Fruit fly (Drosophila melanogaster) whole organism, embryonic: ENCODE data around the gene BckdhA.

Experiments used
- B-H1 ChIP-seq: fragments of 200-800 bp; sonication (Bioruptor generic); IDR thresholded peaks from 3 replicates; pipeline ENCODE4 v1.3.6; 2022; ENCODE audit warnings: missing biosample characterization, missing genetic modification characterization
- Bdp1 ChIP-seq: fragments of 200-800 bp; sonication (Bioruptor generic); optimal IDR thresholded peaks from 3 replicates; lab custom pipeline; 2016; ENCODE audit warnings: missing biosample characterization, missing genetic modification characterization
- CG10366 ChIP-seq: fragments of 200-800 bp; sonication (Bioruptor generic); IDR thresholded peaks from 2 replicates; pipeline ENCODE4 v1.3.6; 2022; ENCODE audit warnings: missing biosample characterization, missing genetic modification characterization
- CG11695 ChIP-seq: fragments of 200-800 bp; sonication (Bioruptor generic); IDR thresholded peaks from 3 replicates; pipeline ENCODE4 v1.3.6; 2022; ENCODE audit warnings: missing biosample characterization, missing genetic modification characterization
- CG12299 ChIP-seq: fragments of 200-800 bp; sonication (Bioruptor generic); optimal IDR thresholded peaks from 2 replicates; lab custom pipeline; 2018; ENCODE audit warnings: missing biosample characterization, mild to moderate bottlenecking, missing genetic modification characterization
- CG12942 ChIP-seq: fragments of 200-800 bp; sonication (Bioruptor generic); optimal IDR thresholded peaks from 3 replicates; lab custom pipeline; 2016; ENCODE audit warnings: missing biosample characterization, missing genetic modification characterization
- CG13424 ChIP-seq: fragments of 200-800 bp; sonication (Bioruptor generic); optimal IDR thresholded peaks from 2 replicates; lab custom pipeline; 2019; ENCODE audit warnings: missing biosample characterization, mild to moderate bottlenecking, missing genetic modification characterization, moderate library complexity
- CG13624 ChIP-seq: fragments of 200-800 bp; sonication (Bioruptor generic); optimal IDR thresholded peaks from 2 replicates; lab custom pipeline; 2016; ENCODE audit warnings: missing biosample characterization, missing genetic modification characterization
- CG13894 ChIP-seq: fragments of 200-800 bp; sonication (Bioruptor generic); optimal IDR thresholded peaks from 3 replicates; lab custom pipeline; 2018; ENCODE audit warnings: missing biosample characterization, mild to moderate bottlenecking, missing genetic modification characterization, moderate library complexity
- CG15269 ChIP-seq: fragments of 200-800 bp; sonication (Bioruptor generic); optimal IDR thresholded peaks from 2 replicates; lab custom pipeline; 2018; ENCODE audit warnings: missing biosample characterization, mild to moderate bottlenecking, missing genetic modification characterization, moderate library complexity
- CG15514 ChIP-seq: fragments of 200-800 bp; sonication (Bioruptor generic); optimal IDR thresholded peaks from 3 replicates; lab custom pipeline; 2017; ENCODE audit warnings: missing biosample characterization, missing genetic modification characterization, mild to moderate bottlenecking, moderate library complexity, missing genetic modification reagents
- CG16779 ChIP-seq: fragments of 200-800 bp; sonication (Bioruptor generic); IDR thresholded peaks from 2 replicates; pipeline ENCODE4 v1.3.6; 2022; ENCODE audit warnings: missing biosample characterization, missing genetic modification characterization
- CG17568 ChIP-seq: fragments of 200-800 bp; sonication (Bioruptor generic); optimal IDR thresholded peaks from 2 replicates; lab custom pipeline; 2018; ENCODE audit warnings: missing biosample characterization, mild to moderate bottlenecking, missing genetic modification characterization, moderate library complexity
- CG2889 ChIP-seq: fragments of 200-800 bp; sonication (Bioruptor generic); IDR thresholded peaks from 3 replicates; pipeline ENCODE4 v1.3.6; 2022; ENCODE audit warnings: missing biosample characterization, missing genetic modification characterization
- CG3407 ChIP-seq: fragments of 200-800 bp; sonication (Bioruptor generic); optimal IDR thresholded peaks from 2 replicates; lab custom pipeline; 2018; ENCODE audit warnings: missing biosample characterization, mild to moderate bottlenecking, missing genetic modification characterization
- CG3847 ChIP-seq: fragments of 200-800 bp; sonication (Bioruptor generic); IDR thresholded peaks from 2 replicates; pipeline ENCODE4 v1.3.6; 2022; ENCODE audit warnings: missing biosample characterization, missing genetic modification characterization
- CG4282 ChIP-seq: fragments of 200-800 bp; sonication (Bioruptor generic); optimal IDR thresholded peaks from 2 replicates; lab custom pipeline; 2016; ENCODE audit warnings: missing biosample characterization, missing genetic modification characterization
- CG6813 ChIP-seq: fragments of 200-800 bp; sonication (Bioruptor generic); optimal IDR thresholded peaks from 2 replicates; lab custom pipeline; 2017; ENCODE audit warnings: missing biosample characterization, missing genetic modification characterization, mild to moderate bottlenecking, moderate library complexity, missing genetic modification reagents
- CG6854 ChIP-seq: fragments of 200-800 bp; sonication (Bioruptor generic); optimal IDR thresholded peaks from 3 replicates; lab custom pipeline; 2017; ENCODE audit warnings: missing biosample characterization, mild to moderate bottlenecking, missing genetic modification characterization
- CG7271 ChIP-seq: fragments of 200-800 bp; sonication (Bioruptor generic); optimal IDR thresholded peaks from 2 replicates; lab custom pipeline; 2018; ENCODE audit warnings: missing biosample characterization, mild to moderate bottlenecking, missing genetic modification characterization, moderate library complexity
- CG7786 ChIP-seq: fragments of 200-800 bp; sonication (Bioruptor generic); optimal IDR thresholded peaks from 2 replicates; lab custom pipeline; 2016; ENCODE audit warnings: missing biosample characterization, missing genetic modification characterization
- CG8290 ChIP-seq, 3 experiments: fragments of 200-800 bp; sonication (Bioruptor generic); optimal IDR thresholded peaks; 2 replicates each; lab custom pipeline; 2016 to 2019; ENCODE audit warnings: missing biosample characterization in 3 of 3, missing genetic modification characterization in 3 of 3, mild to moderate bottlenecking in 2 of 3, moderate library complexity in 1 of 3
- CG8359 ChIP-seq: fragments of 200-800 bp; sonication (Bioruptor generic); optimal IDR thresholded peaks from 2 replicates; lab custom pipeline; 2017; ENCODE audit warnings: missing biosample characterization, mild to moderate bottlenecking, missing genetic modification characterization, borderline replicate concordance
- CG8388 ChIP-seq: fragments of 200-800 bp; sonication (Bioruptor generic); optimal IDR thresholded peaks from 2 replicates; lab custom pipeline; 2019; ENCODE audit warnings: missing biosample characterization, mild to moderate bottlenecking, missing genetic modification characterization, moderate library complexity
- CG9797 ChIP-seq: fragments of 200-800 bp; sonication (Bioruptor generic); optimal IDR thresholded peaks from 3 replicates; lab custom pipeline; 2018; ENCODE audit warnings: missing biosample characterization, mild to moderate bottlenecking, missing genetic modification characterization
- ERR ChIP-seq: fragments of 200-800 bp; sonication (Bioruptor generic); optimal IDR thresholded peaks from 2 replicates; lab custom pipeline; 2016; ENCODE audit warnings: missing biosample characterization, missing genetic modification characterization
- Eip74EF ChIP-seq, 2 experiments: fragments of 200-800 bp in 1 of 2; fragments of >200 bp in 1 of 2; sonication (Bioruptor generic) in 1 of 2; optimal IDR thresholded peaks; 2 replicates each; lab custom pipeline; 2017 to 2019; ENCODE audit warnings: missing biosample characterization in 2 of 2, missing genetic modification characterization in 2 of 2, mild to moderate bottlenecking in 1 of 2, moderate library complexity in 1 of 2
- Fer1 ChIP-seq: fragments of 200-800 bp; sonication (Bioruptor generic); optimal IDR thresholded peaks from 2 replicates; lab custom pipeline; 2017; ENCODE audit warnings: missing biosample characterization, mild to moderate bottlenecking, missing genetic modification characterization
- HmgD ChIP-seq: fragments of 200-800 bp; sonication (Bioruptor generic); optimal IDR thresholded peaks from 3 replicates; lab custom pipeline; 2016; ENCODE audit warnings: missing biosample characterization, missing genetic modification characterization
- NFAT ChIP-seq: fragments of 200-800 bp; sonication (Bioruptor generic); IDR thresholded peaks from 2 replicates; pipeline ENCODE4 v1.3.6; 2022; ENCODE audit warnings: missing biosample characterization, missing genetic modification characterization
- Nf-YC ChIP-seq: fragments of 200-800 bp; optimal IDR thresholded peaks from 3 replicates; lab custom pipeline; 2019; ENCODE audit warnings: missing biosample characterization, mild to moderate bottlenecking, missing genetic modification characterization, moderate library complexity
- Spps ChIP-seq: fragments of 200-800 bp; sonication (Bioruptor generic); optimal IDR thresholded peaks from 2 replicates; lab custom pipeline; 2018; ENCODE audit warnings: missing biosample characterization, mild to moderate bottlenecking, missing genetic modification characterization
- Sry-δ ChIP-seq: fragments of 200-800 bp; sonication (Bioruptor generic); optimal IDR thresholded peaks from 2 replicates; lab custom pipeline; 2016; ENCODE audit warnings: missing biosample characterization, missing genetic modification characterization
- Ssrp ChIP-seq: fragments of 200-800 bp; sonication (Bioruptor generic); optimal IDR thresholded peaks from 2 replicates; lab custom pipeline; 2018; ENCODE audit warnings: missing biosample characterization, mild to moderate bottlenecking, missing genetic modification characterization, moderate library complexity
- Taf1 ChIP-seq: fragments of 200-800 bp; sonication (Bioruptor generic); IDR thresholded peaks from 2 replicates; pipeline ENCODE4 v1.3.6; 2022; ENCODE audit warnings: missing biosample characterization, missing genetic modification characterization
- Usf ChIP-seq: fragments of 200-800 bp; sonication (Bioruptor generic); optimal IDR thresholded peaks from 2 replicates; lab custom pipeline; 2017; ENCODE audit warnings: missing genotype, missing biosample characterization, missing genetic modification characterization
- abd-A ChIP-seq: fragments of 200-800 bp; sonication (Bioruptor generic); optimal IDR thresholded peaks from 3 replicates; lab custom pipeline; 2019; ENCODE audit warnings: missing biosample characterization, mild to moderate bottlenecking, missing genetic modification characterization, moderate library complexity
- btn ChIP-seq: fragments of 200-800 bp; sonication (Bioruptor generic); optimal IDR thresholded peaks from 2 replicates; lab custom pipeline; 2016; ENCODE audit warnings: missing biosample characterization, missing genetic modification characterization
- ci ChIP-seq: fragments of 200-800 bp; sonication (Bioruptor generic); IDR thresholded peaks from 3 replicates; pipeline ENCODE4 v1.3.6; 2022; ENCODE audit warnings: missing biosample characterization, missing genetic modification characterization
- ems ChIP-seq: fragments of 200-800 bp; sonication (Bioruptor generic); optimal IDR thresholded peaks from 3 replicates; lab custom pipeline; 2016; ENCODE audit warnings: missing biosample characterization, missing genetic modification characterization
- exex ChIP-seq: fragments of 200-800 bp; sonication (Bioruptor generic); optimal IDR thresholded peaks from 4 replicates; lab custom pipeline; 2018; ENCODE audit warnings: missing biosample characterization, mild to moderate bottlenecking, missing genetic modification characterization, moderate library complexity
- fd64A ChIP-seq: fragments of 200-800 bp; sonication (Bioruptor generic); optimal IDR thresholded peaks from 3 replicates; lab custom pipeline; 2018; ENCODE audit warnings: missing biosample characterization, mild to moderate bottlenecking, missing genetic modification characterization
- her ChIP-seq: fragments of 200-800 bp; sonication (Bioruptor generic); optimal IDR thresholded peaks from 2 replicates; lab custom pipeline; 2016; ENCODE audit warnings: missing biosample characterization, missing genetic modification characterization
- maf-S ChIP-seq: fragments of 200-800 bp; sonication (Bioruptor generic); optimal IDR thresholded peaks from 2 replicates; lab custom pipeline; 2016; ENCODE audit warnings: missing biosample characterization, missing genetic modification characterization
- mam ChIP-seq: fragments of 200-800 bp; sonication (Bioruptor generic); optimal IDR thresholded peaks from 3 replicates; lab custom pipeline; 2016; ENCODE audit warnings: missing biosample characterization, missing genetic modification characterization
- phol ChIP-seq: fragments of 200-800 bp; sonication (Bioruptor generic); optimal IDR thresholded peaks from 3 replicates; lab custom pipeline; 2018; ENCODE audit warnings: missing biosample characterization, mild to moderate bottlenecking, missing genetic modification characterization, moderate library complexity
- row ChIP-seq: fragments of 200-800 bp; sonication (Bioruptor generic); IDR thresholded peaks from 3 replicates; pipeline ENCODE4 v1.3.6; 2022; ENCODE audit warnings: missing biosample characterization, missing genetic modification characterization
- seq ChIP-seq: fragments of 200-800 bp; sonication (Bioruptor generic); IDR thresholded peaks from 2 replicates; pipeline ENCODE4 v1.3.6; 2022; ENCODE audit warnings: missing biosample characterization, missing genetic modification characterization
- sr ChIP-seq: fragments of 200-800 bp; sonication (Bioruptor generic); IDR thresholded peaks from 3 replicates; pipeline ENCODE4 v1.3.6; 2022; ENCODE audit warnings: missing biosample characterization, missing genetic modification characterization
- zen ChIP-seq: fragments of 200-800 bp; sonication (Bioruptor generic); optimal IDR thresholded peaks from 3 replicates; lab custom pipeline; 2018; ENCODE audit warnings: missing biosample characterization, mild to moderate bottlenecking, missing genetic modification characterization, moderate library complexity

BckdhA gene

DNA sequence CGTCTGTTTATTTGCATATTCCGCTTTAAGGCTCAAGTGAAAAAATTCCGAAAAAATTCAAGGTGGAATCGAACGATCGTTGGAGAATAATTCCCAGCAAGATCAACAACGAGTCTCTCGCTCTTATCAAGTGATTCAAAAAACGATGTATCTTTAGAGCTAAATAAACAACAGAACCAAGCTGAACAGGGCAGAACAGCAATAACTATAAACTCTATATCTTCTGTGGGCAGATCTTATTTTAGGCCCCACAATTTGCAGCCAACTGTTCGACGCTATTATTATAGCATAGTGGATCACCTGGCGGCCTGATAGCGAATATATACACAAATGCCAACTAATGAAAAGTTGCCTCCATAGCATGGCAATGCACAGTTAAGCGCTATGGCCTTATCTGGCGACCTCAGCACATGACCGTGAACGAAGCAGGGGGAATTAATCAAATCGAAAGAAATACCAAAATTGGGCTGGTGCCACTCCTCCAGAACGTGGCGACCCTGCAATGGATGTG is 26.1 kb upstream of the BckdhA start (continued):
- TF ChIP-seq CG12299 (no peak), CG3407 (no peak), CG13624 (peak; percentile 61), CG3847 (no peak), seq (GFP tag; lab: Robert Waterston, UW) (no peak), Nf-YC (tag; lab: Kevin White, UChicago) (no peak), CG8388 (GFP tag; lab: Kevin White, UChicago) (no peak), CG17568 (no peak), CG11695 (no peak), Usf (no peak), CG16779 (GFP tag; lab: Robert Waterston, UW) (no peak), CG8359 (GFP tag; lab: Kevin White, UChicago) (no peak), ems (no peak), HmgD (GFP tag; lab: Kevin White, UChicago) (no peak), B-H1 (no peak), mam (no peak), her (GFP tag; lab: Kevin White, UChicago) (peak; percentile 19), CG10366 (GFP tag; lab: Robert Waterston, UW) (no peak), CG8290 (GFP tag; optimal IDR thresholded peaks at IDR 0.05; lab: Kevin White, UChicago) (no peak), CG8290 (tag; optimal IDR thresholded peaks at IDR 0.05; lab: Kevin White, UChicago) (peak in 1 of 2 experiments; percentile 37), CG13424 (tag; lab: Kevin White, UChicago) (no peak), btn (GFP tag; lab: Kevin White, UChicago) (no peak), CG7271 (tag; lab: Kevin White, UChicago) (no peak), CG7786 (GFP tag; lab: Kevin White, UChicago) (no peak), Eip74EF (GFP tag; optimal IDR thresholded peaks at IDR 0.05; lab: Kevin White, UChicago) (no peak), CG6813 (GFP tag; lab: Kevin White, UChicago) (no peak), phol (tag; lab: Kevin White, UChicago) (no peak), sr (GFP tag; lab: Robert Waterston, UW) (no peak), ERR (GFP tag; lab: Kevin White, UChicago) (no peak), exex (tag; lab: Kevin White, UChicago) (peak; percentile 72), CG9797 (GFP tag; lab: Kevin White, UChicago) (no peak), Taf1 (no peak), CG4282 (GFP tag; lab: Kevin White, UChicago) (no peak), CG15514 (GFP tag; lab: Kevin White, UChicago) (peak; percentile 41), fd64A (GFP tag; lab: Kevin White, UChicago) (no peak), ci (GFP tag; lab: Robert Waterston, UW) (no peak), NFAT (GFP tag; lab: Robert Waterston, UW) (no peak), abd-A (tag; lab: Kevin White, UChicago) (peak; percentile 33), CG12942 (GFP tag; lab: Kevin White, UChicago) (no peak), CG6854 (GFP tag; lab: Kevin White, UChicago) (peak; percentile 17), Ssrp (no peak), Sry-δ (no peak), CG15269 (tag; lab: Kevin White, UChicago) (peak; percentile 9), CG13894 (tag; lab: Kevin White, UChicago) (peak; percentile 98), row (GFP tag; lab: Robert Waterston, UW) (no peak), zen (tag; lab: Kevin White, UChicago) (no peak), maf-S (no peak), CG2889 (GFP tag; lab: Robert Waterston, UW) (no peak), Fer1 (GFP tag; lab: Kevin White, UChicago) (peak; percentile 19), Spps (no peak), Bdp1 (GFP tag; lab: Kevin White, UChicago) (no peak)
